Worm (Caenorhabditis elegans) whole organism, L4 larva: ENCODE measurements around the gene gcy-31.

ENCODE experiments used
- F26F4.8 ChIP-seq: fragments of 200-800 bp; sonication (Bioruptor generic); conservative IDR thresholded peaks from 2 replicates; pipeline ENCODE4 v1.3.6; 2022; ENCODE audit warnings: missing genetic modification characterization, missing compliant biosample characterization
- F37D6.2 ChIP-seq: sonication (generic microtip); optimal IDR thresholded peaks from 2 replicates; lab custom pipeline; 2016; ENCODE audit warnings: mild to moderate bottlenecking, missing genetic modification characterization, missing compliant biosample characterization
- F44E2.7 ChIP-seq: fragments of 200-800 bp; sonication (Bioruptor generic); IDR thresholded peaks from 2 replicates; pipeline ENCODE4 v2.1.2; 2022; ENCODE audit warnings: missing genetic modification characterization, missing compliant biosample characterization
- Y5F2A.4 ChIP-seq: fragments of 200-800 bp; sonication (Bioruptor generic); optimal IDR thresholded peaks from 2 replicates; lab custom pipeline; 2018; ENCODE audit warnings: mild to moderate bottlenecking, missing genetic modification characterization, missing compliant biosample characterization
- ZK337.2 ChIP-seq: fragments of 200-800 bp; sonication (Bioruptor generic); IDR thresholded peaks from 2 replicates; pipeline ENCODE4 v1.3.6; 2022; ENCODE audit warnings: missing genetic modification reagents, missing genetic modification characterization, missing compliant biosample characterization
- aha-1 ChIP-seq: fragments of 150-350 bp; peaks from one replicate; lab custom pipeline; 2014; ENCODE audit warnings: missing biosample characterization, missing genetic modification characterization
- ceh-20 ChIP-seq: fragments of 200-800 bp; sonication (Bioruptor generic); IDR thresholded peaks from 2 replicates; pipeline ENCODE4 v1.3.6; 2022; ENCODE audit warnings: missing genetic modification reagents, missing genetic modification characterization, missing compliant biosample characterization
- ceh-28 ChIP-seq: fragments of 150-350 bp; optimal IDR thresholded peaks from 2 replicates; lab custom pipeline; 2014; ENCODE audit warnings: missing biosample characterization, missing genetic modification reagents, missing genetic modification characterization
- ceh-32 ChIP-seq: sonication (generic microtip); optimal IDR thresholded peaks from 2 replicates; lab custom pipeline; 2016; ENCODE audit warnings: mild to moderate bottlenecking, missing genetic modification characterization, missing compliant biosample characterization; ENCODE audit not compliant: poor library complexity
- ceh-62 ChIP-seq: sonication (generic microtip); optimal IDR thresholded peaks from 2 replicates; lab custom pipeline; 2017; ENCODE audit warnings: missing biosample characterization, missing genetic modification characterization
- ctbp-1 ChIP-seq: fragments of 200-800 bp; sonication (Bioruptor generic); IDR thresholded peaks from 2 replicates; pipeline ENCODE4 v1.3.6; 2022; ENCODE audit warnings: missing genetic modification reagents, missing genetic modification characterization, missing compliant biosample characterization
- daf-12 ChIP-seq: fragments of 150-350 bp; optimal IDR thresholded peaks from 2 replicates; lab custom pipeline; 2014; ENCODE audit warnings: missing biosample characterization, missing genetic modification reagents, missing genetic modification characterization
- daf-16 ChIP-seq, 3 experiments: sonication (generic microtip); optimal IDR thresholded peaks; 2 replicates each; lab custom pipeline; 2016 to 2017; ENCODE audit warnings: missing genetic modification characterization in 3 of 3, missing genetic modification reagents in 3 of 3, mild to moderate bottlenecking in 2 of 3, missing compliant biosample characterization in 2 of 3, missing biosample characterization in 1 of 3, moderate library complexity in 1 of 3
- daf-19 ChIP-seq: fragments of 200-800 bp; sonication (Bioruptor generic); conservative IDR thresholded peaks from 2 replicates; pipeline ENCODE4 v1.3.6; 2022; ENCODE audit warnings: missing genetic modification characterization, missing compliant biosample characterization
- dmd-6 ChIP-seq: fragments of 200-800 bp; sonication (Bioruptor generic); IDR thresholded peaks from 2 replicates; pipeline ENCODE4 v1.3.6; 2022; ENCODE audit warnings: missing genetic modification reagents, missing genetic modification characterization, missing compliant biosample characterization
- egl-27 ChIP-seq: sonication (generic microtip); optimal IDR thresholded peaks from 3 replicates; lab custom pipeline; 2017; ENCODE audit warnings: missing biosample characterization, missing genetic modification reagents, missing genetic modification characterization
- egl-43 ChIP-seq: fragments of 200-800 bp; sonication (Bioruptor generic); IDR thresholded peaks from 2 replicates; pipeline ENCODE4 v1.3.6; 2022; ENCODE audit warnings: missing genetic modification reagents, missing genetic modification characterization, missing compliant biosample characterization
- gei-8 ChIP-seq: fragments of 200-800 bp; sonication (Bioruptor generic); optimal IDR thresholded peaks from 2 replicates; lab custom pipeline; 2018; ENCODE audit warnings: mild to moderate bottlenecking, missing genetic modification characterization, missing compliant biosample characterization
- hlh-11 ChIP-seq: fragments of 200-800 bp; sonication (Bioruptor generic); optimal IDR thresholded peaks from 2 replicates; lab custom pipeline; 2018; ENCODE audit warnings: mild to moderate bottlenecking, missing genetic modification characterization, missing compliant biosample characterization
- hlh-30 ChIP-seq: sonication (generic microtip); optimal IDR thresholded peaks from 2 replicates; lab custom pipeline; 2017; ENCODE audit warnings: antibody characterized with exemption, mild to moderate bottlenecking, missing genetic modification characterization, missing compliant biosample characterization; ENCODE audit not compliant: insufficient read depth
- lim-7 ChIP-seq: fragments of 200-800 bp; sonication (Bioruptor generic); IDR thresholded peaks from 2 replicates; pipeline ENCODE4 v1.3.6; 2022; ENCODE audit warnings: missing genetic modification characterization, missing compliant biosample characterization
- lin-29 ChIP-seq: fragments of 200-800 bp; sonication (Bioruptor generic); IDR thresholded peaks from 2 replicates; pipeline ENCODE4 v1.3.6; 2022; ENCODE audit warnings: missing genetic modification reagents, missing genetic modification characterization, missing compliant biosample characterization
- lin-38 ChIP-seq: fragments of 200-800 bp; sonication (Bioruptor generic); IDR thresholded peaks from 2 replicates; pipeline ENCODE4 v1.3.6; 2022; ENCODE audit warnings: missing genetic modification reagents, missing genetic modification characterization, missing compliant biosample characterization
- madf-9 ChIP-seq: fragments of 200-800 bp; sonication (Bioruptor generic); conservative IDR thresholded peaks from 2 replicates; pipeline ENCODE4 v1.3.6; 2022; ENCODE audit warnings: missing genetic modification reagents, missing genetic modification characterization, missing compliant biosample characterization
- mdt-29 ChIP-seq: fragments of 200-800 bp; sonication (Bioruptor generic); IDR thresholded peaks from 2 replicates; pipeline ENCODE4 v1.3.6; 2022; ENCODE audit warnings: missing genetic modification reagents, missing genetic modification characterization, missing compliant biosample characterization
- mes-2 ChIP-seq: sonication (generic microtip); optimal IDR thresholded peaks from 2 replicates; lab custom pipeline; 2016; ENCODE audit warnings: missing genotype, mild to moderate bottlenecking, missing genetic modification characterization, missing compliant biosample characterization; ENCODE audit not compliant: poor library complexity, severe bottlenecking
- nhr-10 ChIP-seq: fragments of 150-350 bp; optimal IDR thresholded peaks from 2 replicates; lab custom pipeline; 2014; ENCODE audit warnings: missing biosample characterization, missing genetic modification characterization
- nhr-237 ChIP-seq: sonication (generic microtip); optimal IDR thresholded peaks from 2 replicates; lab custom pipeline; 2017; ENCODE audit warnings: missing biosample characterization, missing genetic modification characterization
- nhr-28 ChIP-seq: fragments of 150-350 bp; optimal IDR thresholded peaks from 2 replicates; lab custom pipeline; 2014; ENCODE audit warnings: missing biosample characterization, missing genetic modification characterization
- nhr-41 ChIP-seq: fragments of 200-800 bp; sonication (Bioruptor generic); IDR thresholded peaks from 2 replicates; pipeline ENCODE4 v1.3.6; 2022; ENCODE audit warnings: missing genetic modification reagents, missing genetic modification characterization, missing compliant biosample characterization
- pha-4 ChIP-seq, 2 experiments: fragments of 150-350 bp in 1 of 2; fragments of 200-800 bp in 1 of 2; sonication (Bioruptor generic) in 1 of 2; IDR thresholded peaks in 1 of 2; optimal IDR thresholded peaks in 1 of 2; 2 replicates each; pipeline versions ENCODE4 v1.3.6 to Lab custom; 2014 to 2022; ENCODE audit warnings: missing genetic modification characterization in 2 of 2, missing genetic modification reagents in 2 of 2, missing biosample characterization in 1 of 2, missing compliant biosample characterization in 1 of 2
- php-3 ChIP-seq: fragments of 200-800 bp; sonication (Bioruptor generic); IDR thresholded peaks from 2 replicates; pipeline ENCODE4 v1.3.6; 2022; ENCODE audit warnings: missing genetic modification reagents, missing genetic modification characterization, missing compliant biosample characterization
- pqm-1 ChIP-seq: sonication (generic microtip); optimal IDR thresholded peaks from 2 replicates; lab custom pipeline; 2017; ENCODE audit warnings: missing biosample characterization, missing genetic modification characterization
- saeg-2 ChIP-seq: fragments of 200-800 bp; sonication (Bioruptor generic); IDR thresholded peaks from 2 replicates; pipeline ENCODE4 v1.3.6; 2022; ENCODE audit warnings: missing genetic modification reagents, missing genetic modification characterization, missing compliant biosample characterization
- skn-1 ChIP-seq: fragments of 150-350 bp; optimal IDR thresholded peaks from 2 replicates; lab custom pipeline; 2014; ENCODE audit warnings: missing biosample characterization, missing genetic modification characterization
- unc-39 ChIP-seq: sonication (generic microtip); optimal IDR thresholded peaks from 2 replicates; lab custom pipeline; 2017; ENCODE audit warnings: missing biosample characterization, missing genetic modification characterization

gcy-31 gene

ce11 chrX:2422123-2422522 lies 5.2 kb downstream of the gcy-31 start (continued):
- no peak for TF ChIP-seq ctbp-1 (GFP tag; lab: Robert Waterston, UW)

ce11 chrX:2419777-2420176 lies 7.5 kb downstream of the gcy-31 start, which contains the start of gene glr-7:
TSS of gene glr-7 (minus strand) at chrX:2419877.
- no peak for TF ChIP-seq egl-43 (GFP tag; lab: Robert Waterston, UW)
- TF ChIP-seq F37D6.2 (tag; lab: Kevin White, UChicago): no peak
- TF ChIP-seq daf-12: no peak

- no peak for TF ChIP-seq F26F4.8 (GFP tag; lab: Robert Waterston, UW)
- no peak for TF ChIP-seq unc-39 (tag; lab: Kevin White, UChicago)
- TF ChIP-seq ceh-32: no peak
- no peak for TF ChIP-seq nhr-237 (tag; lab: Kevin White, UChicago)
- TF ChIP-seq ceh-62 (tag; lab: Kevin White, UChicago): no peak
- TF ChIP-seq mdt-29 (GFP tag; lab: Robert Waterston, UW): no peak
- TF ChIP-seq mes-2 (tag; lab: Kevin White, UChicago): no peak
Observed at ce11 chrX:2413277-2413676, 14.0 kb downstream of the gcy-31 start, which contains the start of gene hlh-15. TSS of gene hlh-15 (minus strand) at chrX:2413377.

ce11 chrX:2410978-2411377 lies 16.3 kb downstream of the gcy-31 start:
- TF ChIP-seq dmd-6 (GFP tag; lab: Robert Waterston, UW) (peak; percentile 84), egl-27 (tag; lab: Kevin White, UChicago) (no peak), gei-8 (GFP tag; lab: Kevin White, UChicago) (no peak), php-3 (peak; percentile 53; the same call in 1 of the 2 replicates), aha-1 (peak; percentile 68), skn-1 (tag; lab: Kevin White, UChicago) (no peak), Y5F2A.4 (no peak), hlh-11 (tag; lab: Kevin White, UChicago) (peak; percentile 51), hlh-30 (tag; lab: Kevin White, UChicago) (no peak), ctbp-1 (GFP tag; lab: Robert Waterston, UW) (no peak), F44E2.7 (no peak), lin-29 (GFP tag; lab: Robert Waterston, UW) (no peak), ceh-28 (tag; lab: Kevin White, UChicago) (no peak), madf-9 (GFP tag; lab: Robert Waterston, UW) (no peak), nhr-10 (no peak), nhr-41 (GFP tag; lab: Robert Waterston, UW) (no peak), saeg-2 (GFP tag; lab: Robert Waterston, UW) (no peak), pha-4 (GFP tag; IDR thresholded peaks at IDR 0.05; lab: Robert Waterston, UW) (no peak), pha-4 (tag; optimal IDR thresholded peaks at IDR 0.05; lab: Kevin White, UChicago) (no peak), ZK337.2 (GFP tag; lab: Robert Waterston, UW) (no peak), mdt-29 (GFP tag; lab: Robert Waterston, UW) (no peak), lim-7 (GFP tag; lab: Robert Waterston, UW) (no peak), pqm-1 (tag; lab: Kevin White, UChicago) (peak; percentile 49), nhr-28 (peak; percentile 38), lin-38 (no peak), daf-16 (GFP tag; optimal IDR thresholded peaks at IDR 0.05; lab: Kevin White, UChicago) (no peak), daf-16 (tag; optimal IDR thresholded peaks at IDR 0.05; lab: Kevin White, UChicago) (peak; percentile 49), daf-19 (GFP tag; lab: Robert Waterston, UW) (no peak), F26F4.8 (GFP tag; lab: Robert Waterston, UW) (no peak), ceh-20 (GFP tag; lab: Robert Waterston, UW) (0 out of 2 replicates have a peak, but pooled peaks have one; percentile 39)
